Fruit fly (Drosophila melanogaster): ENCODE results near the gene CG34130.

Gene CG34130

DNA sequence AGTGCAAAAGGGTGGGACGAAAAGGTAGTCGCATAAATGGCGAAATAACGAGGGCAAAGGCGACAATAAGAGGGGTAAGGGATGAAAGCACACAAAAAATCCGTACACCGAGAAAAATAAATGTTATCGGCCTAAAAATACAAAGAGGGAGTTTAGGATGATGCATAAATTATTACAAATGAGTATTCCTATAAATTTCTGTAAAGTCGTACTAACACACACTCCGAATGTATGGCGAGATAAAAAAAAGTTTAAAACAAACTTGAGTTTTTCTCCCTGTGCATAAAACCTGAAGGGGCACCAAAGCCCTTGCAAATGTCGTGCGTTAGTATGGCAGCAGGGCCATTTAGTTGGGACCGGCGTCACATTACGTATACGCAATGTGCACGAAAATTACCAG, 17.7 kb downstream of the CG34130 start (continued):
- no peak for TF ChIP-seq pho (GFP tag; optimal IDR thresholded peaks at IDR 0.05)
- no peak for TF ChIP-seq CG6254 (GFP tag; optimal IDR thresholded peaks at IDR 0.05)
- peak; percentile 38 for TF ChIP-seq org-1 (GFP tag; optimal IDR thresholded peaks at IDR 0.05)
- TF ChIP-seq Awh (GFP tag; IDR thresholded peaks at IDR 0.05): 0 out of 2 replicates have a peak, but pooled peaks have one; percentile 35
- peak; percentile 56 for TF ChIP-seq bcd (GFP tag; optimal IDR thresholded peaks at IDR 0.05)
- no peak for TF ChIP-seq CG8089 (GFP tag; optimal IDR thresholded peaks at IDR 0.05)
- TF ChIP-seq H15 (GFP tag; IDR thresholded peaks at IDR 0.05): 0 out of 3 replicates have a peak, but pooled peaks have one; percentile 10
- no peak for TF ChIP-seq mirr (GFP tag; optimal IDR thresholded peaks at IDR 0.05)
- no peak for TF ChIP-seq Doc2 (GFP tag; IDR thresholded peaks at IDR 0.05)
- TF ChIP-seq Atf6 (GFP tag; IDR thresholded peaks at IDR 0.05): peak; percentile 55; the same call in 1 of the 2 replicates
- TF ChIP-seq CG4854 (GFP tag; optimal IDR thresholded peaks at IDR 0.05): peak; percentile 4
- no peak for TF ChIP-seq dan (GFP tag; IDR thresholded peaks at IDR 0.05)
- TF ChIP-seq CG7556 (GFP tag; optimal IDR thresholded peaks at IDR 0.05): peak; percentile 36
- TF ChIP-seq Max (GFP tag; optimal IDR thresholded peaks at IDR 0.05): peak; percentile 21
- TF ChIP-seq sob (GFP tag; IDR thresholded peaks at IDR 0.05): peak; percentile 60
- TF ChIP-seq CG12299 (tag; optimal IDR thresholded peaks at IDR 0.05): no peak
- TF ChIP-seq Scr (GFP tag; IDR thresholded peaks at IDR 0.05; ENCODE audit: partially characterized antibody): no peak
- peak; percentile 40; the same call in 1 of the 2 replicates for TF ChIP-seq CG14667 (GFP tag; IDR thresholded peaks at IDR 0.05)
- TF ChIP-seq Asciz (GFP tag; optimal IDR thresholded peaks at IDR 0.05): peak; percentile 37
- TF ChIP-seq CG8924 (tag; optimal IDR thresholded peaks at IDR 0.05): no peak
- peak; percentile 27 for TF ChIP-seq Side (GFP tag; optimal IDR thresholded peaks at IDR 0.05)
- peak; percentile 68 for TF ChIP-seq CG13894 (tag; optimal IDR thresholded peaks at IDR 0.05)
- TF ChIP-seq caup (GFP tag; optimal IDR thresholded peaks at IDR 0.05; ENCODE audit: severe bottlenecking): peak; percentile 73
- no peak for TF ChIP-seq HmgZ (tag; optimal IDR thresholded peaks at IDR 0.05)
- no peak for TF ChIP-seq CG30020 (tag; optimal IDR thresholded peaks at IDR 0.05)
- peak; percentile 68 for TF ChIP-seq CG13624 (GFP tag; optimal IDR thresholded peaks at IDR 0.05)
- TF ChIP-seq sqz (GFP tag; optimal IDR thresholded peaks at IDR 0.05): peak; percentile 55
- TF ChIP-seq Poxn (GFP tag; IDR thresholded peaks at IDR 0.05): no peak
- TF ChIP-seq Ada2b (GFP tag; IDR thresholded peaks at IDR 0.05): peak; percentile 64
- no peak for TF ChIP-seq ac (GFP tag; optimal IDR thresholded peaks at IDR 0.05)
- no peak for TF ChIP-seq tna (GFP tag; IDR thresholded peaks at IDR 0.05; ENCODE audit: partially characterized antibody)
- TF ChIP-seq her (GFP tag; optimal IDR thresholded peaks at IDR 0.05): no peak
- no peak for TF ChIP-seq Dip2 (GFP tag; IDR thresholded peaks at IDR 0.05)
- no peak for TF ChIP-seq CG4360 (GFP tag; IDR thresholded peaks at IDR 0.05)
- TF ChIP-seq HmgD (GFP tag; optimal IDR thresholded peaks at IDR 0.05): no peak
- TF ChIP-seq tx (GFP tag; optimal IDR thresholded peaks at IDR 0.05): no peak
- no peak for TF ChIP-seq Mad (GFP tag; optimal IDR thresholded peaks at IDR 0.05)
- TF ChIP-seq HLHmδ (GFP tag; optimal IDR thresholded peaks at IDR 0.05): no peak
- TF ChIP-seq Eip74EF (GFP tag; optimal IDR thresholded peaks at IDR 0.05): no peak
- peak; percentile 54 for TF ChIP-seq Sox102F (GFP tag; optimal IDR thresholded peaks at IDR 0.05)
- TF ChIP-seq Adf1 (GFP tag; IDR thresholded peaks at IDR 0.05): peak; percentile 22; the same call in 1 of the 2 replicates
- TF ChIP-seq zfh1 (GFP tag; IDR thresholded peaks at IDR 0.05): no peak
- no peak for TF ChIP-seq ftz-f1 (GFP tag; optimal IDR thresholded peaks at IDR 0.05)
- TF ChIP-seq CG17829 (tag; optimal IDR thresholded peaks at IDR 0.05): no peak
- no peak for TF ChIP-seq CG9609 (GFP tag; optimal IDR thresholded peaks at IDR 0.05)
- peak; percentile 11; the same call in 1 of the 2 replicates for TF ChIP-seq CG43689 (GFP tag; IDR thresholded peaks at IDR 0.05)
- no peak for TF ChIP-seq CG4707 (GFP tag; optimal IDR thresholded peaks at IDR 0.05)
- TF ChIP-seq CG16813 (GFP tag; IDR thresholded peaks at IDR 0.05; ENCODE audit: partially characterized antibody): no peak
- no peak for TF ChIP-seq bsh (GFP tag; optimal IDR thresholded peaks at IDR 0.05)
- TF ChIP-seq Xrp1 (GFP tag; IDR thresholded peaks at IDR 0.05): peak; percentile 70; the same call in 1 of the 2 replicates
- no peak for TF ChIP-seq CG3065 (GFP tag; optimal IDR thresholded peaks at IDR 0.05)

All from whole organism, embryonic.